Worm (Caenorhabditis elegans): Measurements from ENCODE around the gene scl-21.

scl-21 gene

DNA sequence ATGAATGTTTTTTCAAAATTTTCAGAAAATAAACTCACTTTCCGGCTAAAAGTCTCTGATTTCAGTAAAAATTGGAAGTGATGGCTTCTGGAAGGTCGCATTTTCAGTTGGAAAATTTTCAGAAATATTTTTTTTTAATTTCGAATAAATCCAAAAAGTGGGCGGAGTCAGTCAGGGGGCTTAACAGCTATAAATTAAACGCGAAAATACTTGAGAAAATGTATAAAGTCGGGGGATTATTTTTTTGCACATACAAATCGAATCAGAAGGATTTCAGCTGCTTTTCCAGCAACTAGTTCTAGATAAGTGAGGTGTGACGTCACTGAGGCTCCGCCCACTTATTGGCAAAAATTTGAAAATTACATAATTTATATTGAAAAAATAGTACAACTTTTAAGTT lies 37.5 kb upstream of the scl-21 start, which contains the start of gene Y43F8B.2:
TSS of gene Y43F8B.2 (minus strand) at position 101 of the 400 bp plus-strand sequence.
- TF ChIP-seq mdl-1 (tag; optimal IDR thresholded peaks at IDR 0.05) (no peak), pha-4 (tag; optimal IDR thresholded peaks at IDR 0.05) (no peak), pqm-1 (tag; optimal IDR thresholded peaks at IDR 0.05) (no peak), ama-1 (optimal IDR thresholded peaks at IDR 0.05) (no peak), ztf-4 (tag; optimal IDR thresholded peaks at IDR 0.05) (no peak), nhr-76 (tag; optimal IDR thresholded peaks at IDR 0.05) (no peak), nhr-12 (tag; optimal IDR thresholded peaks at IDR 0.05) (no peak), unc-62 (GFP tag; optimal IDR thresholded peaks at IDR 0.05) (no peak), skn-1 (tag; optimal IDR thresholded peaks at IDR 0.05) (no peak), daf-12 (tag; optimal IDR thresholded peaks at IDR 0.05) (no peak), egl-27 (tag; optimal IDR thresholded peaks at IDR 0.05) (no peak), lin-39 (tag; optimal IDR thresholded peaks at IDR 0.05) (no peak), nhr-25 (tag; optimal IDR thresholded peaks at IDR 0.05) (no peak)

DNA sequence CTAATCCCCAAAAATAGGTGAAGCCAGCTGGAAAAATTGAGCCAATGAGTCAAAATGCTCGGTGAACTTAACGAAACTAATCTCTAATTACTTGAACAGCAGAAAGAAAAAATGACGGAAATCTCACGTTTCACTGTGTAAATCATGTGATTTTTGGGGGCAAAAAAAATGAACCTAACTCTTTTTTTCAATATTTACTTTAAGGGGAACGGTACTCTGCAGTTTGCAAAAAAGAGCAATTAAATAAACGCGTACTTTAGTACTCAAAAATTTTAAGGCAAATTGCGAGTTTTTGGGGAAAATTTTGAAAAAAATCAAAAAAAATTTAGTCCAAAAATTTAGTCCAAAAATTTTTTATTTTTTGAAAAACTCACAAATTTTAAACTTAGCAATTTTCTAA lies 35.5 kb upstream of the scl-21 start:
- TF ChIP-seq ceh-9 (tag; optimal IDR thresholded peaks at IDR 0.05) (no peak), pha-4 (tag; optimal IDR thresholded peaks at IDR 0.05) (peak; percentile 96)

DNA sequence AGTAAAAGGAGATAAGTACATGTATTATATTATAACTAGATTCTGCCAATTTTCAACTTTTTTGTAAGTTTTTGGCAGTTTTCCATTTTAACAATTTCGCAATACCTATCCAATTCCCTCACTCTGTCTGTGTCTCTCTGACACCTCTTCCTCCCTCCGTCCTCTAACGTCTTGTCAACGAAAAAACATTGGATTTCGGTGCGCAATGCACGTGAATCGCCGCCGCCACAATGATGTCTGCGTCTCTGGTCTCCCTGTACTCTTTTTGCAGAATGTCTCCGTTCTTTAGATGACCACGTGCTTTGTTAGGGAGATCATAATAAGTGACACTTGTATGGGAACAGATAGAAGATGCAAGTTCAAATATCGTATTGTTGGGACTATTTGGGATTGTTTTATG lies 33.7 kb upstream of the scl-21 start:
- TF ChIP-seq zag-1 (tag; optimal IDR thresholded peaks at IDR 0.05) (no peak), fkh-2 (tag; optimal IDR thresholded peaks at IDR 0.05) (no peak), unc-39 (tag; optimal IDR thresholded peaks at IDR 0.05) (peak; percentile 3), nhr-23 (tag; optimal IDR thresholded peaks at IDR 0.05) (peak; percentile 98), unc-62 (GFP tag; optimal IDR thresholded peaks at IDR 0.05) (peak; percentile 95), pha-4 (tag; optimal IDR thresholded peaks at IDR 0.05) (peak; percentile 96), egl-5 (tag; optimal IDR thresholded peaks at IDR 0.05) (peak; percentile 74), ceh-9 (tag; optimal IDR thresholded peaks at IDR 0.05) (no peak), nhr-67 (tag; optimal IDR thresholded peaks at IDR 0.05) (no peak), lin-39 (tag; optimal IDR thresholded peaks at IDR 0.05) (peak; percentile 88), mml-1 (tag; optimal IDR thresholded peaks at IDR 0.05) (peak; percentile 98), ceh-16 (tag; optimal IDR thresholded peaks at IDR 0.05) (no peak), lsy-12 (tag; optimal IDR thresholded peaks at IDR 0.05) (peak; percentile 84), nhr-43 (tag; optimal IDR thresholded peaks at IDR 0.05; ENCODE audit: poor library complexity, severe bottlenecking) (peak; percentile 97), ztf-11 (tag; optimal IDR thresholded peaks at IDR 0.05) (no peak), elt-2 (tag; optimal IDR thresholded peaks at IDR 0.05) (peak; percentile 78), daf-12 (tag; optimal IDR thresholded peaks at IDR 0.05) (peak; percentile 9), nhr-77 (tag; optimal IDR thresholded peaks at IDR 0.05) (peak; percentile 44), ztf-4 (tag; optimal IDR thresholded peaks at IDR 0.05) (peak; percentile 65), ama-1 (optimal IDR thresholded peaks at IDR 0.05) (peak; percentile 28), jun-1 (tag; optimal IDR thresholded peaks at IDR 0.05) (peak; percentile 94), snpc-4 (tag; optimal IDR thresholded peaks at IDR 0.05) (peak; percentile 72), ZK546.5 (tag; optimal IDR thresholded peaks at IDR 0.05) (no peak), nhr-12 (tag; optimal IDR thresholded peaks at IDR 0.05) (no peak), skn-1 (tag; optimal IDR thresholded peaks at IDR 0.05) (peak; percentile 68), elt-1 (tag; optimal IDR thresholded peaks at IDR 0.05) (no peak), pqm-1 (tag; optimal IDR thresholded peaks at IDR 0.05) (peak; percentile 67), eor-1 (tag; optimal IDR thresholded peaks at IDR 0.05) (no peak), sea-2 (GFP tag; optimal IDR thresholded peaks at IDR 0.05) (peak; percentile 57), ceh-28 (tag; optimal IDR thresholded peaks at IDR 0.05) (peak; percentile 89), tbx-2 (tag; optimal IDR thresholded peaks at IDR 0.05) (peak; percentile 86), fos-1 (tag; optimal IDR thresholded peaks at IDR 0.05) (peak; percentile 6), aly-2 (tag; optimal IDR thresholded peaks at IDR 0.05) (no peak), egl-27 (tag; optimal IDR thresholded peaks at IDR 0.05) (peak; percentile 94), fkh-10 (GFP tag; optimal IDR thresholded peaks at IDR 0.05) (peak; percentile 64), lin-15B (tag; optimal IDR thresholded peaks at IDR 0.05) (peak; percentile 55), nhr-25 (tag; optimal IDR thresholded peaks at IDR 0.05) (peak; percentile 98), R02D3.7 (tag; optimal IDR thresholded peaks at IDR 0.05) (peak; percentile 56), nhr-11 (tag; optimal IDR thresholded peaks at IDR 0.05) (peak; percentile 46), nhr-76 (tag; optimal IDR thresholded peaks at IDR 0.05) (no peak), nhr-237 (tag; optimal IDR thresholded peaks at IDR 0.05) (no peak), nfya-1 (tag; optimal IDR thresholded peaks at IDR 0.05; ENCODE audit: insufficient read depth) (peak; percentile 90), elt-3 (tag; optimal IDR thresholded peaks at IDR 0.05) (peak in 1 of 3 experiments; percentile 61), ceh-82 (tag; optimal IDR thresholded peaks at IDR 0.05) (peak; percentile 51), hmg-11 (tag; optimal IDR thresholded peaks at IDR 0.05) (peak; percentile 75), nhr-28 (tag; optimal IDR thresholded peaks at IDR 0.05) (peak; percentile 61), mdl-1 (tag; optimal IDR thresholded peaks at IDR 0.05) (peak; percentile 99)

Measured in whole organism, L3 larva.